Fruit fly (Drosophila melanogaster) whole organism: ENCODE results near the gene Cubn.

Experiments
- Dll ChIP-seq: fragments of >200 bp; optimal IDR thresholded peaks from 2 replicates; lab custom pipeline; 2017
- pan ChIP-seq: fragments of >200 bp; optimal IDR thresholded peaks from 2 replicates; lab custom pipeline; 2017

dm6 chrX:9577338-9577644, 6.2 kb upstream of the Cubn start:
- TF ChIP-seq Dll: no peak
- no peak for TF ChIP-seq pan
